Worm (Caenorhabditis elegans): Measurements from ENCODE around the gene best-3.

best-3 gene

ce11 chrII:57370-57769 is 44.6 kb downstream of the best-3 start, which contains the start of gene ascc-1:
Gene ascc-1, plus strand, starts transcription at chrII:57670.
- TF ChIP-seq tbx-8 (GFP tag; optimal IDR thresholded peaks at IDR 0.05) (no peak), mab-5 (tag; optimal IDR thresholded peaks at IDR 0.05) (no peak), cnd-1 (tag; optimal IDR thresholded peaks at IDR 0.05) (no peak), ces-1 (GFP tag; optimal IDR thresholded peaks at IDR 0.05) (no peak), snpc-4 (tag; optimal IDR thresholded peaks at IDR 0.05) (no peak), sem-2 (GFP tag; optimal IDR thresholded peaks at IDR 0.05) (no peak), nhr-237 (tag; optimal IDR thresholded peaks at IDR 0.05) (no peak), hlh-1 (tag; optimal IDR thresholded peaks at IDR 0.05) (no peak), unc-39 (tag; optimal IDR thresholded peaks at IDR 0.05) (no peak), ceh-39 (tag; optimal IDR thresholded peaks at IDR 0.05) (no peak), unc-62 (GFP tag; optimal IDR thresholded peaks at IDR 0.05) (no peak), mep-1 (tag; optimal IDR thresholded peaks at IDR 0.05) (no peak), zip-8 (tag; optimal IDR thresholded peaks at IDR 0.05) (no peak)

ce11 chrII:57873-58272 is 45.1 kb downstream of the best-3 start:
- TF ChIP-seq unc-120 (tag; optimal IDR thresholded peaks at IDR 0.05; ENCODE audit: poor library complexity, severe bottlenecking) (no peak), lin-32 (GFP tag; optimal IDR thresholded peaks at IDR 0.05) (no peak), sptf-1 (tag; optimal IDR thresholded peaks at IDR 0.05) (no peak), hlh-1 (tag; optimal IDR thresholded peaks at IDR 0.05) (no peak), tbx-8 (GFP tag; optimal IDR thresholded peaks at IDR 0.05) (no peak)

ce11 chrII:60049-60448 is 47.3 kb downstream of the best-3 start:
- no peak for TF ChIP-seq ceh-83 (GFP tag; optimal IDR thresholded peaks at IDR 0.05)
- TF ChIP-seq nhr-28 (tag; optimal IDR thresholded peaks at IDR 0.05) = no peak
- no peak for TF ChIP-seq ceh-43 (GFP tag; optimal IDR thresholded peaks at IDR 0.05)
- no peak for TF ChIP-seq unc-62 (GFP tag; optimal IDR thresholded peaks at IDR 0.05)
- TF ChIP-seq sem-2 (GFP tag; optimal IDR thresholded peaks at IDR 0.05) = no peak
- TF ChIP-seq elt-1 (tag; optimal IDR thresholded peaks at IDR 0.05; ENCODE audit: borderline replicate concordance, insufficient read depth) = no peak
- no peak for TF ChIP-seq nhr-237 (tag; optimal IDR thresholded peaks at IDR 0.05)
- TF ChIP-seq ham-2 (GFP tag; optimal IDR thresholded peaks at IDR 0.05) = no peak
- TF ChIP-seq sptf-1 (tag; optimal IDR thresholded peaks at IDR 0.05) = no peak
- TF ChIP-seq nhr-2 (tag; optimal IDR thresholded peaks at IDR 0.05) = no peak
- TF ChIP-seq M03D4.4 (tag; optimal IDR thresholded peaks at IDR 0.05) = no peak
- TF ChIP-seq lin-32 (GFP tag; optimal IDR thresholded peaks at IDR 0.05) = no peak
- no peak for TF ChIP-seq ces-1 (GFP tag; optimal IDR thresholded peaks at IDR 0.05)
- no peak for TF ChIP-seq elt-3 (tag; optimal IDR thresholded peaks at IDR 0.05)
- no peak for TF ChIP-seq bed-3 (GFP tag; optimal IDR thresholded peaks at IDR 0.05)
- no peak for TF ChIP-seq nhr-76 (tag; optimal IDR thresholded peaks at IDR 0.05)
- TF ChIP-seq mab-5 (tag; optimal IDR thresholded peaks at IDR 0.05) = no peak
- no peak for TF ChIP-seq drap-1 (GFP tag; optimal IDR thresholded peaks at IDR 0.05)

- no peak for TF ChIP-seq elt-3 (tag; optimal IDR thresholded peaks at IDR 0.05)
- no peak for TF ChIP-seq unc-39 (tag; optimal IDR thresholded peaks at IDR 0.05)
- TF ChIP-seq sptf-1 (tag; optimal IDR thresholded peaks at IDR 0.05) = no peak
- TF ChIP-seq snpc-4 (tag; optimal IDR thresholded peaks at IDR 0.05) = no peak
- TF ChIP-seq M03D4.4 (tag; optimal IDR thresholded peaks at IDR 0.05) = no peak
- TF ChIP-seq mls-2 (tag; optimal IDR thresholded peaks at IDR 0.05) = no peak
- TF ChIP-seq ceh-43 (GFP tag; optimal IDR thresholded peaks at IDR 0.05) = no peak
- TF ChIP-seq unc-120 (tag; optimal IDR thresholded peaks at IDR 0.05; ENCODE audit: poor library complexity, severe bottlenecking) = no peak
- TF ChIP-seq unc-62 (GFP tag; optimal IDR thresholded peaks at IDR 0.05) = no peak
- no peak for TF ChIP-seq pha-4 (tag; optimal IDR thresholded peaks at IDR 0.05)
- no peak for TF ChIP-seq ceh-39 (tag; optimal IDR thresholded peaks at IDR 0.05)
These were observed 48.2 kb downstream of the best-3 start, which contains the start of gene C23H3.2 for ce11 chrII:61013-61412. Gene C23H3.2, plus strand, starts transcription at chrII:61313.

- TF ChIP-seq unc-39 (tag; optimal IDR thresholded peaks at IDR 0.05) = no peak
- no peak for TF ChIP-seq sem-2 (GFP tag; optimal IDR thresholded peaks at IDR 0.05)
- TF ChIP-seq unc-62 (GFP tag; optimal IDR thresholded peaks at IDR 0.05) = no peak
- TF ChIP-seq mls-2 (tag; optimal IDR thresholded peaks at IDR 0.05) = no peak
- no peak for TF ChIP-seq cnd-1 (tag; optimal IDR thresholded peaks at IDR 0.05)
- TF ChIP-seq flh-1 (GFP tag; optimal IDR thresholded peaks at IDR 0.05) = no peak
- TF ChIP-seq zip-8 (tag; optimal IDR thresholded peaks at IDR 0.05) = no peak
These were observed 52.7 kb downstream of the best-3 start for ce11 chrII:65484-65883.
